Worm (Caenorhabditis elegans): ENCODE measurements around the gene ncr-2.

The ncr-2 gene

ce11 chrIII:8239325-8239724 lies 18.8 kb upstream of the ncr-2 start, which contains the start of gene tsp-1:
TSS of gene tsp-1 (minus strand) at chrIII:8239423.
- no peak for TF ChIP-seq dao-5 (tag; optimal IDR thresholded peaks at IDR 0.05)
- no peak for TF ChIP-seq W03F9.2 (tag; optimal IDR thresholded peaks at IDR 0.05)
- no peak for TF ChIP-seq him-1 (tag; optimal IDR thresholded peaks at IDR 0.05)

ce11 chrIII:8240247-8240646 lies 17.9 kb upstream of the ncr-2 start:
- no peak for TF ChIP-seq W03F9.2 (tag; optimal IDR thresholded peaks at IDR 0.05)

- TF ChIP-seq him-1 (tag; optimal IDR thresholded peaks at IDR 0.05) (no peak), dao-5 (tag; optimal IDR thresholded peaks at IDR 0.05) (no peak), W03F9.2 (tag; optimal IDR thresholded peaks at IDR 0.05) (no peak)
Observed at ce11 chrIII:8240948-8241347, 17.2 kb upstream of the ncr-2 start.

ce11 chrIII:8242809-8243208 lies 15.3 kb upstream of the ncr-2 start, which contains the start of gene C02F5.12:
TSS of gene C02F5.12 (minus strand) at chrIII:8243029.
- TF ChIP-seq him-1 (tag; optimal IDR thresholded peaks at IDR 0.05) (no peak), dao-5 (tag; optimal IDR thresholded peaks at IDR 0.05) (no peak), W03F9.2 (tag; optimal IDR thresholded peaks at IDR 0.05) (no peak)

- TF ChIP-seq W03F9.2 (tag; optimal IDR thresholded peaks at IDR 0.05) (no peak), dao-5 (tag; optimal IDR thresholded peaks at IDR 0.05) (no peak)
Observed at ce11 chrIII:8244052-8244451, 14.1 kb upstream of the ncr-2 start, which contains the start of the genes pbs-6 and cids-1. TSS of gene pbs-6 (minus strand) at chrIII:8244092. TSS of gene cids-1 (plus strand) at chrIII:8244445.

- TF ChIP-seq dao-5 (tag; optimal IDR thresholded peaks at IDR 0.05) (no peak), him-1 (tag; optimal IDR thresholded peaks at IDR 0.05) (no peak), W03F9.2 (tag; optimal IDR thresholded peaks at IDR 0.05) (no peak)
Observed at ce11 chrIII:8245591-8245990, 12.6 kb upstream of the ncr-2 start, which contains the start of gene C02F5.3. TSS of gene C02F5.3 (plus strand) at chrIII:8245891.

- TF ChIP-seq dao-5 (tag; optimal IDR thresholded peaks at IDR 0.05) (no peak), W03F9.2 (tag; optimal IDR thresholded peaks at IDR 0.05) (no peak), him-1 (tag; optimal IDR thresholded peaks at IDR 0.05) (no peak)
Observed at ce11 chrIII:8247051-8247450, 11.1 kb upstream of the ncr-2 start, which contains the start of gene C02F5.13. TSS of gene C02F5.13 (plus strand) at chrIII:8247351.

ce11 chrIII:8249381-8249780 lies 8.8 kb upstream of the ncr-2 start, which contains the start of the genes C02F5.10 and C02F5.2:
TSS of gene C02F5.10 (minus strand) at chrIII:8249481.
TSS of gene C02F5.2 (plus strand) at chrIII:8249619.
- TF ChIP-seq dao-5 (tag; optimal IDR thresholded peaks at IDR 0.05), result no peak
- TF ChIP-seq W03F9.2 (tag; optimal IDR thresholded peaks at IDR 0.05), result no peak
- TF ChIP-seq him-1 (tag; optimal IDR thresholded peaks at IDR 0.05), result no peak

ce11 chrIII:8250007-8250683 lies 8.0 kb upstream of the ncr-2 start, which contains the start of gene knl-1:
TSS of gene knl-1 (plus strand) at chrIII:8250632.
- TF ChIP-seq him-1 (tag; optimal IDR thresholded peaks at IDR 0.05) (no peak), W03F9.2 (tag; optimal IDR thresholded peaks at IDR 0.05) (peak; percentile 50), dao-5 (tag; optimal IDR thresholded peaks at IDR 0.05) (no peak)

- TF ChIP-seq dao-5 (tag; optimal IDR thresholded peaks at IDR 0.05), result no peak
Observed at ce11 chrIII:8254938-8255337, 3.2 kb upstream of the ncr-2 start, which contains the start of gene F09G8.5. TSS of gene F09G8.5 (plus strand) at chrIII:8254975.

- TF ChIP-seq him-1 (tag; optimal IDR thresholded peaks at IDR 0.05) (no peak), W03F9.2 (tag; optimal IDR thresholded peaks at IDR 0.05) (no peak), dao-5 (tag; optimal IDR thresholded peaks at IDR 0.05) (no peak)
Observed at ce11 chrIII:8262599-8262998, 4.5 kb downstream of the ncr-2 start.

- TF ChIP-seq dao-5 (tag; optimal IDR thresholded peaks at IDR 0.05), result no peak
- no peak for TF ChIP-seq him-1 (tag; optimal IDR thresholded peaks at IDR 0.05)
- no peak for TF ChIP-seq W03F9.2 (tag; optimal IDR thresholded peaks at IDR 0.05)
Observed at ce11 chrIII:8263377-8263776, 5.2 kb downstream of the ncr-2 start, which contains the start of gene col-91. TSS of gene col-91 (minus strand) at chrIII:8263664.

- TF ChIP-seq W03F9.2 (tag; optimal IDR thresholded peaks at IDR 0.05) (peak; percentile 13), dao-5 (tag; optimal IDR thresholded peaks at IDR 0.05) (no peak), him-1 (tag; optimal IDR thresholded peaks at IDR 0.05) (no peak)
Observed at ce11 chrIII:8265753-8266152, 7.6 kb downstream of the ncr-2 start, which contains the start of gene mrps-9. TSS of gene mrps-9 (plus strand) at chrIII:8266062.

ce11 chrIII:8268296-8268695 lies 10.2 kb downstream of the ncr-2 start, which contains the start of the genes F09G8.7 and crn-7:
TSS of gene F09G8.7 (minus strand) at chrIII:8268355.
TSS of gene crn-7 (plus strand) at chrIII:8268531.
- TF ChIP-seq dao-5 (tag; optimal IDR thresholded peaks at IDR 0.05) (no peak), him-1 (tag; optimal IDR thresholded peaks at IDR 0.05) (no peak), W03F9.2 (tag; optimal IDR thresholded peaks at IDR 0.05) (no peak)

All from whole organism, L4/young adult.